Worm (Caenorhabditis elegans): ENCODE measurements around the gene srg-32.

- TF ChIP-seq lin-39 (tag; optimal IDR thresholded peaks at IDR 0.05) (no peak), fkh-4 (tag; optimal IDR thresholded peaks at IDR 0.05; ENCODE audit: borderline replicate concordance) (no peak), ceh-88 (GFP tag; IDR thresholded peaks at IDR 0.05) (no peak), nhr-90 (tag; optimal IDR thresholded peaks at IDR 0.05; ENCODE audit: poor library complexity) (no peak)
Measured at ce11 chrV:10560621-10561020, 28.0 kb downstream of the srg-32 start, which contains the start of gene col-152.
